Worm (Caenorhabditis elegans): Measurements from ENCODE around the gene M110.9.

The M110.9 gene

ce11 chrII:8187516-8187915 lies 43.6 kb upstream of the M110.9 start:
- TF ChIP-seq lin-11 (tag; optimal IDR thresholded peaks at IDR 0.05) = no peak
- TF ChIP-seq ceh-24 (tag; optimal IDR thresholded peaks at IDR 0.05) = no peak
- TF ChIP-seq tbx-2 (tag; optimal IDR thresholded peaks at IDR 0.05) = no peak
- no peak for TF ChIP-seq F13H6.1 (tag; optimal IDR thresholded peaks at IDR 0.05)
- no peak for TF ChIP-seq ceh-18 (tag; optimal IDR thresholded peaks at IDR 0.05)
- no peak for TF ChIP-seq elt-2 (tag; optimal IDR thresholded peaks at IDR 0.05)
- no peak for TF ChIP-seq unc-3 (GFP tag; conservative IDR thresholded peaks at IDR 0.05)
- no peak for TF ChIP-seq unc-3 (tag; optimal IDR thresholded peaks at IDR 0.05)
- no peak for TF ChIP-seq unc-86 (tag; optimal IDR thresholded peaks at IDR 0.05)
- no peak for TF ChIP-seq pat-9 (tag; optimal IDR thresholded peaks at IDR 0.05)
- no peak for TF ChIP-seq ceh-45 (GFP tag; IDR thresholded peaks at IDR 0.05)
- TF ChIP-seq T23F11.4 (GFP tag; optimal IDR thresholded peaks at IDR 0.05) = no peak
- TF ChIP-seq pha-4 (tag; optimal IDR thresholded peaks at IDR 0.05) = no peak
- TF ChIP-seq ceh-30 (tag; optimal IDR thresholded peaks at IDR 0.05) = no peak
- no peak for TF ChIP-seq fkh-6 (tag; optimal IDR thresholded peaks at IDR 0.05)
- TF ChIP-seq unc-55 (GFP tag; optimal IDR thresholded peaks at IDR 0.05) = no peak
- TF ChIP-seq nhr-232 (tag; optimal IDR thresholded peaks at IDR 0.05) = no peak
- no peak for TF ChIP-seq sox-2 (GFP tag; IDR thresholded peaks at IDR 0.05)
- TF ChIP-seq sdc-2 (tag; optimal IDR thresholded peaks at IDR 0.05) = no peak
- no peak for TF ChIP-seq pqm-1 (tag; optimal IDR thresholded peaks at IDR 0.05)

ce11 chrII:8190455-8190854 lies 40.6 kb upstream of the M110.9 start, which contains the start of gene T05C12.8:
Gene T05C12.8, minus strand, starts transcription at chrII:8190555.
- TF ChIP-seq hlh-8 (tag; optimal IDR thresholded peaks at IDR 0.05) (no peak), ceh-48 (tag; optimal IDR thresholded peaks at IDR 0.05) (no peak), ztf-16 (tag; optimal IDR thresholded peaks at IDR 0.05) (no peak), hlh-30 (tag; optimal IDR thresholded peaks at IDR 0.05; ENCODE audit: insufficient read depth) (no peak), ceh-45 (GFP tag; IDR thresholded peaks at IDR 0.05) (no peak), hlh-13 (GFP tag; optimal IDR thresholded peaks at IDR 0.05) (no peak), C38D4.7 (GFP tag; optimal IDR thresholded peaks at IDR 0.05) (no peak), elt-4 (tag; optimal IDR thresholded peaks at IDR 0.05) (no peak), lim-6 (tag; optimal IDR thresholded peaks at IDR 0.05) (no peak), mec-3 (tag; optimal IDR thresholded peaks at IDR 0.05; ENCODE audit: borderline replicate concordance) (no peak), unc-55 (GFP tag; optimal IDR thresholded peaks at IDR 0.05) (no peak), dve-1 (tag; optimal IDR thresholded peaks at IDR 0.05) (no peak), ceh-6 (GFP tag; optimal IDR thresholded peaks at IDR 0.05) (no peak), che-1 (tag; optimal IDR thresholded peaks at IDR 0.05) (no peak), ama-1 (optimal IDR thresholded peaks at IDR 0.05) (no peak), ceh-18 (tag; optimal IDR thresholded peaks at IDR 0.05) (no peak), K09A11.1 (tag; optimal IDR thresholded peaks at IDR 0.05; ENCODE audit: insufficient read depth) (no peak), tbx-7 (tag; optimal IDR thresholded peaks at IDR 0.05) (no peak), ceh-14 (tag; optimal IDR thresholded peaks at IDR 0.05) (no peak), unc-42 (tag; optimal IDR thresholded peaks at IDR 0.05) (no peak)

- TF ChIP-seq rnt-1 (tag; optimal IDR thresholded peaks at IDR 0.05) (no peak), C38D4.7 (GFP tag; optimal IDR thresholded peaks at IDR 0.05) (no peak), ceh-19 (GFP tag; optimal IDR thresholded peaks at IDR 0.05) (no peak), sox-4 (tag; optimal IDR thresholded peaks at IDR 0.05) (no peak), hlh-30 (tag; optimal IDR thresholded peaks at IDR 0.05; ENCODE audit: insufficient read depth) (no peak), npax-4 (tag; optimal IDR thresholded peaks at IDR 0.05) (no peak), hlh-13 (GFP tag; optimal IDR thresholded peaks at IDR 0.05) (no peak), zip-5 (tag; optimal IDR thresholded peaks at IDR 0.05) (no peak), T23F11.4 (GFP tag; optimal IDR thresholded peaks at IDR 0.05) (no peak), Y22D7AL.16 (tag; optimal IDR thresholded peaks at IDR 0.05) (no peak), F13H6.1 (tag; optimal IDR thresholded peaks at IDR 0.05) (no peak), ceh-48 (tag; optimal IDR thresholded peaks at IDR 0.05) (no peak), nhr-232 (tag; optimal IDR thresholded peaks at IDR 0.05) (no peak), pax-1 (tag; optimal IDR thresholded peaks at IDR 0.05) (no peak), hlh-8 (tag; optimal IDR thresholded peaks at IDR 0.05) (no peak), gmeb-2 (tag; optimal IDR thresholded peaks at IDR 0.05) (no peak), pros-1 (tag; optimal IDR thresholded peaks at IDR 0.05) (no peak)
These were observed 38.0 kb upstream of the M110.9 start, which contains the start of gene T05C12.9 for ce11 chrII:8193126-8193525. Gene T05C12.9, minus strand, starts transcription at chrII:8193226.

All from whole organism, late embryonic.